Worm (Caenorhabditis elegans) whole organism, L4 larva: ENCODE results near the gene tra-3.

Source experiments
- ama-1 ChIP-seq: fragments of 150-350 bp; optimal IDR thresholded peaks from 2 replicates; lab custom pipeline; 2014; ENCODE audit warnings: inconsistent platforms, mixed read lengths
- ces-1 ChIP-seq: fragments of 150-350 bp; sonication (generic microtip); optimal IDR thresholded peaks from 4 replicates; lab custom pipeline; 2014; ENCODE audit warnings: missing biosample characterization, missing genetic modification reagents, missing genetic modification characterization
- dpl-1 ChIP-seq: fragments of 150-350 bp; optimal IDR thresholded peaks from 2 replicates; lab custom pipeline; 2014; ENCODE audit warnings: missing biosample characterization, missing genetic modification reagents, missing genetic modification characterization
- dve-1 ChIP-seq: sonication (generic microtip); optimal IDR thresholded peaks from 2 replicates; lab custom pipeline; 2017; ENCODE audit warnings: antibody characterized with exemption, mild to moderate bottlenecking, missing genetic modification characterization, missing compliant biosample characterization; ENCODE audit not compliant: insufficient read depth
- fos-1 ChIP-seq: fragments of 150-350 bp; optimal IDR thresholded peaks from 2 replicates; lab custom pipeline; 2014; ENCODE audit warnings: missing biosample characterization, missing genetic modification characterization
- hmg-1.1 ChIP-seq: fragments of 200-800 bp; sonication (Bioruptor generic); IDR thresholded peaks from 2 replicates; pipeline ENCODE4 v1.3.6; 2022; ENCODE audit warnings: missing genetic modification reagents, missing genetic modification characterization, missing compliant biosample characterization
- lin-13 ChIP-seq: fragments of 150-350 bp; optimal IDR thresholded peaks from 2 replicates; lab custom pipeline; 2014; ENCODE audit warnings: missing biosample characterization, missing genetic modification reagents, missing genetic modification characterization
- lin-15B ChIP-seq: fragments of 150-350 bp; sonication (generic microtip); optimal IDR thresholded peaks from 3 replicates; lab custom pipeline; 2014; ENCODE audit warnings: missing biosample characterization, missing genetic modification characterization
- lir-3 ChIP-seq: sonication (generic microtip); optimal IDR thresholded peaks from 2 replicates; lab custom pipeline; 2016; ENCODE audit warnings: mild to moderate bottlenecking, missing genetic modification characterization, missing compliant biosample characterization
- nhr-10 ChIP-seq: fragments of 150-350 bp; optimal IDR thresholded peaks from 2 replicates; lab custom pipeline; 2014; ENCODE audit warnings: missing biosample characterization, missing genetic modification characterization
- nhr-77 ChIP-seq: fragments of 150-350 bp; optimal IDR thresholded peaks from 2 replicates; lab custom pipeline; 2014; ENCODE audit warnings: missing biosample characterization, missing genetic modification characterization
- pha-4 ChIP-seq, 2 experiments: fragments of 150-350 bp in 1 of 2; fragments of 200-800 bp in 1 of 2; sonication (Bioruptor generic) in 1 of 2; IDR thresholded peaks in 1 of 2; optimal IDR thresholded peaks in 1 of 2; 2 replicates each; pipeline versions ENCODE4 v1.3.6 to Lab custom; 2014 to 2022; ENCODE audit warnings: missing genetic modification characterization in 2 of 2, missing genetic modification reagents in 2 of 2, missing biosample characterization in 1 of 2, missing compliant biosample characterization in 1 of 2
- php-3 ChIP-seq: fragments of 200-800 bp; sonication (Bioruptor generic); IDR thresholded peaks from 2 replicates; pipeline ENCODE4 v1.3.6; 2022; ENCODE audit warnings: missing genetic modification reagents, missing genetic modification characterization, missing compliant biosample characterization
- pqm-1 ChIP-seq: sonication (generic microtip); optimal IDR thresholded peaks from 2 replicates; lab custom pipeline; 2017; ENCODE audit warnings: missing biosample characterization, missing genetic modification characterization

- no peak for TF ChIP-seq nhr-10 (tag; lab: Kevin White, UChicago)
- TF ChIP-seq hmg-1.1 (GFP tag; lab: Robert Waterston, UW), result no peak
- TF ChIP-seq lin-13 (GFP tag; lab: Kevin White, UChicago), result no peak
- TF ChIP-seq lin-15B (tag; lab: Kevin White, UChicago), result no peak
- TF ChIP-seq dpl-1 (GFP tag; lab: Kevin White, UChicago), result no peak
- TF ChIP-seq fos-1 (tag; lab: Kevin White, UChicago), result no peak
- TF ChIP-seq ces-1 (GFP tag; lab: Kevin White, UChicago), result no peak
- TF ChIP-seq dve-1 (tag; lab: Kevin White, UChicago), result no peak
- no peak for TF ChIP-seq pha-4 (GFP tag; IDR thresholded peaks at IDR 0.05; lab: Robert Waterston, UW)
- TF ChIP-seq pha-4 (tag; optimal IDR thresholded peaks at IDR 0.05; lab: Kevin White, UChicago), result no peak
- TF ChIP-seq pqm-1 (tag; lab: Kevin White, UChicago), result no peak
- TF ChIP-seq lir-3 (tag; lab: Kevin White, UChicago), result no peak
- TF ChIP-seq php-3, result no peak
- TF ChIP-seq ama-1 (lab: Kevin White, UChicago), result no peak
- no peak for TF ChIP-seq nhr-77 (tag; lab: Kevin White, UChicago)
These were observed 52.7 kb downstream of the tra-3 start for ce11 chrIV:14391268-14391667.
